Worm (Caenorhabditis elegans) whole organism, midembryonic: Measurements from ENCODE around the gene ugt-57.

Experiments
- cog-1 ChIP-seq: sonication (generic microtip); optimal IDR thresholded peaks from 2 replicates; lab custom pipeline; 2016; ENCODE audit warnings: missing genetic modification characterization, missing compliant biosample characterization
- klf-2 ChIP-seq: fragments of 200-800 bp; sonication (Bioruptor generic); conservative IDR thresholded peaks from 2 replicates; pipeline ENCODE4 v1.3.6; 2022; ENCODE audit warnings: missing genetic modification reagents, missing genetic modification characterization, missing compliant biosample characterization
- med-1 ChIP-seq: sonication (generic microtip); optimal IDR thresholded peaks from 2 replicates; lab custom pipeline; 2017; ENCODE audit warnings: missing genetic modification characterization, mild to moderate bottlenecking, missing compliant biosample characterization, antibody characterized with exemption, missing genetic modification reagents; ENCODE audit not compliant: insufficient read depth
- ref-1 ChIP-seq: fragments of 200-800 bp; sonication (Bioruptor generic); conservative IDR thresholded peaks from 2 replicates; pipeline ENCODE4 v1.3.6; 2022; ENCODE audit warnings: missing genetic modification reagents, missing genetic modification characterization, missing compliant biosample characterization

- TF ChIP-seq klf-2 (no peak), cog-1 (tag; lab: Kevin White, UChicago) (no peak), ref-1 (GFP tag; lab: Robert Waterston, UW) (no peak), med-1 (GFP tag; lab: Kevin White, UChicago) (no peak)
Observed at ce11 chrX:7005919-7006318, 14.4 kb downstream of the ugt-57 start.
